Worm (Caenorhabditis elegans) whole organism, L4 larva: ENCODE data around the gene R09A1.3.

ENCODE experiments used
- Y75B8A.6 ChIP-seq: fragments of 200-800 bp; sonication (Bioruptor generic); IDR thresholded peaks from 2 replicates; pipeline ENCODE4 v1.3.6; 2022; ENCODE audit warnings: missing genetic modification reagents, missing genetic modification characterization, missing compliant biosample characterization
- arid-1 ChIP-seq: fragments of 200-800 bp; sonication (Bioruptor generic); conservative IDR thresholded peaks from 2 replicates; pipeline ENCODE4 v1.3.6; 2022; ENCODE audit warnings: missing genetic modification reagents, missing genetic modification characterization, missing compliant biosample characterization
- lin-13 ChIP-seq: fragments of 150-350 bp; optimal IDR thresholded peaks from 2 replicates; lab custom pipeline; 2014; ENCODE audit warnings: missing biosample characterization, missing genetic modification reagents, missing genetic modification characterization
- lin-15B ChIP-seq: fragments of 150-350 bp; sonication (generic microtip); optimal IDR thresholded peaks from 3 replicates; lab custom pipeline; 2014; ENCODE audit warnings: missing biosample characterization, missing genetic modification characterization
- madf-5 ChIP-seq, 2 experiments: fragments of 200-800 bp; sonication (Bioruptor generic); IDR thresholded peaks; 2 replicates each; pipeline ENCODE4 v1.3.6; 2022; ENCODE audit warnings: missing compliant biosample characterization in 2 of 2, missing genetic modification characterization in 2 of 2
- nhr-25 ChIP-seq: sonication (generic microtip); optimal IDR thresholded peaks from 2 replicates; lab custom pipeline; 2017; ENCODE audit warnings: missing genetic modification characterization, mild to moderate bottlenecking, missing compliant biosample characterization, antibody characterized with exemption, moderate library complexity, borderline replicate concordance; ENCODE audit not compliant: insufficient read depth
- snpc-4 ChIP-seq: fragments of 150-350 bp; optimal IDR thresholded peaks from 2 replicates; lab custom pipeline; 2014; ENCODE audit warnings: missing biosample characterization, missing genetic modification characterization
- unc-62 ChIP-seq, 3 experiments: fragments of 150-350 bp in 1 of 3; sonication (generic microtip); optimal IDR thresholded peaks in 2 of 3; peaks in 1 of 3; 1 replicate in 1 of 3; 2 replicates in 2 of 3; lab custom pipeline; 2014 to 2017; ENCODE audit warnings: missing biosample characterization in 3 of 3, missing genetic modification characterization in 3 of 3, missing genetic modification reagents in 3 of 3, missing genotype in 1 of 3
- zfp-2 ChIP-seq: sonication (generic microtip); optimal IDR thresholded peaks from 2 replicates; lab custom pipeline; 2016; ENCODE audit warnings: mild to moderate bottlenecking, missing genetic modification characterization, missing compliant biosample characterization
- ztf-11 ChIP-seq: fragments of 150-350 bp; optimal IDR thresholded peaks from 2 replicates; lab custom pipeline; 2014; ENCODE audit warnings: missing biosample characterization, missing genetic modification characterization

ce11 chrV:1023367-1023766, 3.5 kb downstream of the R09A1.3 start, which contains the start of gene pei-2:
- no peak for TF ChIP-seq lin-13 (GFP tag; lab: Kevin White, UChicago)
- no peak for TF ChIP-seq ztf-11 (tag; lab: Kevin White, UChicago)
- no peak for TF ChIP-seq arid-1 (GFP tag; lab: Robert Waterston, UW)
- TF ChIP-seq snpc-4 (tag; lab: Kevin White, UChicago), result no peak
- no peak for TF ChIP-seq nhr-25 (tag; lab: Kevin White, UChicago)
- TF ChIP-seq Y75B8A.6, result no peak
- TF ChIP-seq madf-5 (GFP tag; IDR thresholded peaks at IDR 0.05; lab: Robert Waterston, UW), result no peak
- TF ChIP-seq unc-62 (GFP tag; optimal IDR thresholded peaks at IDR 0.05 in 1 of 2; lab: Kevin White, UChicago), result no peak
- no peak for TF ChIP-seq unc-62 (tag; optimal IDR thresholded peaks at IDR 0.05; lab: Kevin White, UChicago)
- TF ChIP-seq lin-15B (tag; lab: Kevin White, UChicago), result no peak
- TF ChIP-seq zfp-2, result no peak
